Worm (Caenorhabditis elegans): ENCODE data around the gene npr-26.

DNA sequence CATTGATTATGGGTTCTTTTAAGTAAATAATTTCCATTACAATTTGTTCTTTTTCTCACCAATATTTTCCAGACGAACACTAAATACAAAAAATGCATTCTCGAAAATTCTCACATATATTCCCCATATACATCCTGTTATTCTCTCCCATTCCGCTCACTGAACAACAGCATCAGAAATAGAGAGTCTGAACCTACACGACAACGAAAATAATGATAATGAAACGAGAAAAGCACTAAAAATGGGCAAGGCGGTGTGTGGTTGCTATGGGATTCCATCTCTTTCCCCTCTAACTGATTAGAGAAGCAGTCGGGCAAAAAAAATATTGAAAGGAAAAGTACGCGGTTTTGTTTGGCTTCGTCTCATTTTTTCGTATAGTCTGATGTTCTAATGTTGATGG, 34.6 kb downstream of the npr-26 start, which contains the start of gene C30H6.12:
- TF ChIP-seq nhr-84 (tag; optimal IDR thresholded peaks at IDR 0.05) = no peak
- no peak for TF ChIP-seq ztf-11 (tag; optimal IDR thresholded peaks at IDR 0.05)
- no peak for TF ChIP-seq elt-2 (tag; optimal IDR thresholded peaks at IDR 0.05)
